Worm (Caenorhabditis elegans) whole organism, L4 larva: ENCODE results near the gene haao-1.

Source experiments
- ZK546.5 ChIP-seq, 2 experiments: sonication (generic microtip); optimal IDR thresholded peaks; 2 replicates each; lab custom pipeline; 2017; ENCODE audit warnings: missing biosample characterization in 2 of 2, missing genetic modification characterization in 2 of 2
- lim-7 ChIP-seq: fragments of 200-800 bp; sonication (Bioruptor generic); IDR thresholded peaks from 2 replicates; pipeline ENCODE4 v1.3.6; 2022; ENCODE audit warnings: missing genetic modification characterization, missing compliant biosample characterization
- nhr-28 ChIP-seq: fragments of 150-350 bp; optimal IDR thresholded peaks from 2 replicates; lab custom pipeline; 2014; ENCODE audit warnings: missing biosample characterization, missing genetic modification characterization
- nhr-77 ChIP-seq: fragments of 150-350 bp; optimal IDR thresholded peaks from 2 replicates; lab custom pipeline; 2014; ENCODE audit warnings: missing biosample characterization, missing genetic modification characterization
- php-3 ChIP-seq: fragments of 200-800 bp; sonication (Bioruptor generic); IDR thresholded peaks from 2 replicates; pipeline ENCODE4 v1.3.6; 2022; ENCODE audit warnings: missing genetic modification reagents, missing genetic modification characterization, missing compliant biosample characterization
- unc-62 ChIP-seq, 3 experiments: fragments of 150-350 bp in 1 of 3; sonication (generic microtip); optimal IDR thresholded peaks in 2 of 3; peaks in 1 of 3; 1 replicate in 1 of 3; 2 replicates in 2 of 3; lab custom pipeline; 2014 to 2017; ENCODE audit warnings: missing biosample characterization in 3 of 3, missing genetic modification characterization in 3 of 3, missing genetic modification reagents in 3 of 3, missing genotype in 1 of 3

- TF ChIP-seq nhr-28 (tag; lab: Kevin White, UChicago) (no peak), unc-62 (GFP tag; optimal IDR thresholded peaks at IDR 0.05 in 1 of 2; lab: Kevin White, UChicago) (no peak), unc-62 (tag; optimal IDR thresholded peaks at IDR 0.05; lab: Kevin White, UChicago) (no peak), nhr-77 (tag; lab: Kevin White, UChicago) (no peak), lim-7 (GFP tag; lab: Robert Waterston, UW) (no peak), php-3 (GFP tag; lab: Robert Waterston, UW) (no peak), ZK546.5 (tag; optimal IDR thresholded peaks at IDR 0.05; lab: Kevin White, UChicago) (no peak)
Observed at ce11 chrV:9465529-9465928, 39.2 kb upstream of the haao-1 start.
